Fruit fly (Drosophila melanogaster): ENCODE data around the gene cdm.

The cdm gene

dm6 chr3R:18215300-18215699 is 32.0 kb upstream of the cdm start:
- TF ChIP-seq CrebA (GFP tag; optimal IDR thresholded peaks at IDR 0.05; ENCODE audit: borderline replicate concordance): no peak
- TF ChIP-seq Hr83 (GFP tag; optimal IDR thresholded peaks at IDR 0.05; ENCODE audit: poor library complexity, severe bottlenecking): peak; percentile 24
- TF ChIP-seq Rel (GFP tag; optimal IDR thresholded peaks at IDR 0.05): no peak
- TF ChIP-seq Rel (tag; optimal IDR thresholded peaks at IDR 0.05): no peak
- TF ChIP-seq Hr78 (GFP tag; optimal IDR thresholded peaks at IDR 0.05): no peak
- TF ChIP-seq ey (GFP tag; optimal IDR thresholded peaks at IDR 0.05): peak; percentile 53
- no peak for TF ChIP-seq CG32264 (GFP tag; optimal IDR thresholded peaks at IDR 0.05)
- TF ChIP-seq N (GFP tag; optimal IDR thresholded peaks at IDR 0.05): no peak
- TF ChIP-seq br (GFP tag; optimal IDR thresholded peaks at IDR 0.05): peak; percentile 35
- TF ChIP-seq Jra (GFP tag; optimal IDR thresholded peaks at IDR 0.05): peak; percentile 4
- peak; percentile 23 for TF ChIP-seq fru (GFP tag; optimal IDR thresholded peaks at IDR 0.05)
- TF ChIP-seq dmrt93B (GFP tag; optimal IDR thresholded peaks at IDR 0.05): no peak
- peak; percentile 1 for TF ChIP-seq psq (GFP tag; optimal IDR thresholded peaks at IDR 0.05)
- TF ChIP-seq Vsx2 (GFP tag; optimal IDR thresholded peaks at IDR 0.05; ENCODE audit: partially characterized antibody): no peak
- TF ChIP-seq GATAd (GFP tag; optimal IDR thresholded peaks at IDR 0.05): no peak
- no peak for TF ChIP-seq OdsH (GFP tag; optimal IDR thresholded peaks at IDR 0.05)
- TF ChIP-seq brk (GFP tag; optimal IDR thresholded peaks at IDR 0.05): no peak
- no peak for TF ChIP-seq Sp1 (GFP tag; optimal IDR thresholded peaks at IDR 0.05)
- TF ChIP-seq Hnf4 (GFP tag; optimal IDR thresholded peaks at IDR 0.05): no peak
- TF ChIP-seq usp (GFP tag; optimal IDR thresholded peaks at IDR 0.05): no peak
- no peak for TF ChIP-seq dl (GFP tag; optimal IDR thresholded peaks at IDR 0.05; ENCODE audit: insufficient read depth in 1 of 2, partially characterized antibody in 2 of 2)
- TF ChIP-seq foxo (GFP tag; optimal IDR thresholded peaks at IDR 0.05): peak in 1 of 2 experiments; percentile 51
- no peak for TF ChIP-seq pan (optimal IDR thresholded peaks at IDR 0.05)
- no peak for TF ChIP-seq HLH106 (tag; optimal IDR thresholded peaks at IDR 0.05)
- TF ChIP-seq Dif (GFP tag; optimal IDR thresholded peaks at IDR 0.05; ENCODE audit: partially characterized antibody): no peak
- peak; percentile 35 for TF ChIP-seq woc (GFP tag; optimal IDR thresholded peaks at IDR 0.05)
- TF ChIP-seq rgr (GFP tag; optimal IDR thresholded peaks at IDR 0.05): peak; percentile 47
- TF ChIP-seq h (GFP tag; optimal IDR thresholded peaks at IDR 0.05): peak; percentile 55
- no peak for TF ChIP-seq Mio (GFP tag; optimal IDR thresholded peaks at IDR 0.05)
- TF ChIP-seq dsf (GFP tag; optimal IDR thresholded peaks at IDR 0.05; ENCODE audit: borderline replicate concordance): peak; percentile 3
- no peak for TF ChIP-seq Dfd (GFP tag; optimal IDR thresholded peaks at IDR 0.05)
- TF ChIP-seq lola (GFP tag; optimal IDR thresholded peaks at IDR 0.05): no peak
- peak; percentile 12 for TF ChIP-seq sv (GFP tag; optimal IDR thresholded peaks at IDR 0.05)
- TF ChIP-seq sage (GFP tag; optimal IDR thresholded peaks at IDR 0.05): no peak
- no peak for TF ChIP-seq jim (GFP tag; optimal IDR thresholded peaks at IDR 0.05)
- TF ChIP-seq Myc (optimal IDR thresholded peaks at IDR 0.05): no peak
- no peak for TF ChIP-seq tai (GFP tag; optimal IDR thresholded peaks at IDR 0.05)
- TF ChIP-seq Abd-B (GFP tag; optimal IDR thresholded peaks at IDR 0.05): no peak
- no peak for TF ChIP-seq CG9705 (GFP tag; optimal IDR thresholded peaks at IDR 0.05)

dm6 chr3R:18208479-18208878 is 25.2 kb upstream of the cdm start, which contains the start of gene CG44158:
Gene CG44158, plus strand, starts transcription at chr3R:18208779.
- no peak for TF ChIP-seq Myc (optimal IDR thresholded peaks at IDR 0.05)
- TF ChIP-seq ey (GFP tag; optimal IDR thresholded peaks at IDR 0.05): no peak
- TF ChIP-seq N (GFP tag; optimal IDR thresholded peaks at IDR 0.05): no peak
- no peak for TF ChIP-seq OdsH (GFP tag; optimal IDR thresholded peaks at IDR 0.05)
- no peak for TF ChIP-seq GATAd (GFP tag; optimal IDR thresholded peaks at IDR 0.05)
- no peak for TF ChIP-seq Hnf4 (GFP tag; optimal IDR thresholded peaks at IDR 0.05)
- no peak for TF ChIP-seq CrebA (GFP tag; optimal IDR thresholded peaks at IDR 0.05; ENCODE audit: borderline replicate concordance)
- TF ChIP-seq Mio (GFP tag; optimal IDR thresholded peaks at IDR 0.05): no peak
- no peak for TF ChIP-seq lola (GFP tag; optimal IDR thresholded peaks at IDR 0.05)
- TF ChIP-seq Hr78 (GFP tag; optimal IDR thresholded peaks at IDR 0.05): no peak
- TF ChIP-seq jim (GFP tag; optimal IDR thresholded peaks at IDR 0.05): no peak

- TF ChIP-seq Dfd (GFP tag; optimal IDR thresholded peaks at IDR 0.05) (no peak), Rel (GFP tag; optimal IDR thresholded peaks at IDR 0.05) (no peak), Rel (tag; optimal IDR thresholded peaks at IDR 0.05) (peak; percentile 80)
Measured at dm6 chr3R:18199885-18200249, 16.6 kb upstream of the cdm start.
